Fruit fly (Drosophila melanogaster) whole organism: ENCODE measurements around the gene CG18528.

ENCODE experiments used
- CG8478 ChIP-seq: fragments of >200 bp; optimal IDR thresholded peaks from 2 replicates; lab custom pipeline; 2018; ENCODE audit warnings: inconsistent platforms
- Dll ChIP-seq: fragments of >200 bp; optimal IDR thresholded peaks from 2 replicates; lab custom pipeline; 2017
- EcR ChIP-seq, 2 experiments: fragments of >200 bp; optimal IDR thresholded peaks; 2 replicates each; lab custom pipeline; 2017; ENCODE audit warnings: missing biosample characterization in 2 of 2, missing genetic modification characterization in 2 of 2, missing genetic modification reagents in 2 of 2
- pan ChIP-seq: fragments of >200 bp; optimal IDR thresholded peaks from 2 replicates; lab custom pipeline; 2017
- psq ChIP-seq: fragments of >200 bp; optimal IDR thresholded peaks from 2 replicates; lab custom pipeline; 2017
- usp ChIP-seq: fragments of >200 bp; optimal IDR thresholded peaks from 2 replicates; lab custom pipeline; 2017; ENCODE audit warnings: missing biosample characterization, missing genetic modification characterization, mixed read lengths

Gene CG18528

dm6 chr3R:24319632-24320341 is 40.2 kb downstream of the CG18528 start:
- no peak for TF ChIP-seq usp (GFP tag; lab: Kevin White, UChicago)
- TF ChIP-seq psq (lab: Kevin White, UChicago), result no peak
- TF ChIP-seq Dll (lab: Kevin White, UChicago), result no peak
- no peak for TF ChIP-seq pan (lab: Kevin White, UChicago)
- no peak for TF ChIP-seq CG8478 (lab: Kevin White, UChicago)
- TF ChIP-seq EcR (GFP tag; optimal IDR thresholded peaks at IDR 0.05; lab: Kevin White, UChicago), result no peak

dm6 chr3R:24319083-24319381 is 40.9 kb downstream of the CG18528 start:
- TF ChIP-seq psq (lab: Kevin White, UChicago), result no peak
- no peak for TF ChIP-seq pan (lab: Kevin White, UChicago)
- TF ChIP-seq Dll (lab: Kevin White, UChicago), result no peak
- TF ChIP-seq CG8478 (lab: Kevin White, UChicago), result no peak
- TF ChIP-seq EcR (GFP tag; optimal IDR thresholded peaks at IDR 0.05; lab: Kevin White, UChicago), result no peak
- TF ChIP-seq usp (GFP tag; lab: Kevin White, UChicago), result no peak

- TF ChIP-seq EcR (GFP tag; optimal IDR thresholded peaks at IDR 0.05; lab: Kevin White, UChicago) (no peak), Dll (lab: Kevin White, UChicago) (no peak), pan (lab: Kevin White, UChicago) (no peak), psq (lab: Kevin White, UChicago) (no peak), CG8478 (lab: Kevin White, UChicago) (no peak), usp (GFP tag; lab: Kevin White, UChicago) (no peak)
These were observed 41.5 kb downstream of the CG18528 start, which contains the start of the genes Nab2 and BRWD3 for dm6 chr3R:24318217-24319082. Nab2 (minus strand) TSS chr3R:24318419. BRWD3 (plus strand) TSS chr3R:24319000.
